Fruit fly (Drosophila melanogaster) whole organism, wandering third instar larva: ENCODE measurements around the gene CG4101.

Experiments used
- Abd-B ChIP-seq: fragments of >200 bp; optimal IDR thresholded peaks from 2 replicates; lab custom pipeline; 2017; ENCODE audit warnings: missing biosample characterization, missing genetic modification characterization
- CG32264 ChIP-seq: fragments of 200-800 bp; sonication (Bioruptor generic); optimal IDR thresholded peaks from 2 replicates; lab custom pipeline; 2016; ENCODE audit warnings: missing biosample characterization, missing genetic modification characterization
- CG9705 ChIP-seq: fragments of 200-800 bp; sonication (Bioruptor generic); optimal IDR thresholded peaks from 2 replicates; lab custom pipeline; 2018; ENCODE audit warnings: missing biosample characterization, mild to moderate bottlenecking, missing genetic modification characterization
- CrebA ChIP-seq: fragments of 200-800 bp; sonication (Bioruptor generic); optimal IDR thresholded peaks from 2 replicates; lab custom pipeline; 2016; ENCODE audit warnings: missing biosample characterization, mild to moderate bottlenecking, missing genetic modification characterization, borderline replicate concordance
- Dfd ChIP-seq: fragments of >200 bp; optimal IDR thresholded peaks from 2 replicates; lab custom pipeline; 2017; ENCODE audit warnings: missing biosample characterization, missing genetic modification characterization
- Dif ChIP-seq: fragments of 200-275, 200-300 bp; sonication (Bioruptor generic); optimal IDR thresholded peaks from 2 replicates; lab custom pipeline; 2018; ENCODE audit warnings: missing biosample characterization, missing genetic modification characterization; ENCODE audit not compliant: partially characterized antibody
- GATAd ChIP-seq: sonication (Bioruptor generic); optimal IDR thresholded peaks from 2 replicates; lab custom pipeline; 2016; ENCODE audit warnings: missing biosample characterization, missing genetic modification characterization
- HLH106 ChIP-seq: fragments of 200-800 bp; optimal IDR thresholded peaks from 3 replicates; lab custom pipeline; 2019; ENCODE audit warnings: missing biosample characterization, mild to moderate bottlenecking, missing genetic modification characterization, moderate library complexity
- Hnf4 ChIP-seq: fragments of 200-800 bp; sonication (Bioruptor generic); optimal IDR thresholded peaks from 2 replicates; lab custom pipeline; 2016; ENCODE audit warnings: missing biosample characterization, mild to moderate bottlenecking, missing genetic modification characterization
- Hr78 ChIP-seq: fragments of >200 bp; optimal IDR thresholded peaks from 2 replicates; lab custom pipeline; 2017; ENCODE audit warnings: missing biosample characterization, missing genetic modification characterization
- Hr83 ChIP-seq: fragments of 200-300 bp; sonication (Bioruptor generic); optimal IDR thresholded peaks from 2 replicates; lab custom pipeline; 2016; ENCODE audit warnings: missing biosample characterization, mild to moderate bottlenecking, missing genetic modification characterization, moderate library complexity; ENCODE audit not compliant: poor library complexity, severe bottlenecking
- Jra ChIP-seq: sonication (Bioruptor generic); optimal IDR thresholded peaks from 2 replicates; lab custom pipeline; 2016; ENCODE audit warnings: missing biosample characterization, missing genetic modification characterization
- Mio ChIP-seq: sonication (Bioruptor generic); optimal IDR thresholded peaks from 2 replicates; lab custom pipeline; 2016; ENCODE audit warnings: missing biosample characterization, missing genetic modification characterization
- Myc ChIP-seq: fragments of >200 bp; optimal IDR thresholded peaks from 2 replicates; lab custom pipeline; 2017
- N ChIP-seq: fragments of >200 bp; optimal IDR thresholded peaks from 2 replicates; lab custom pipeline; 2018; ENCODE audit warnings: missing biosample characterization, missing external identifiers, missing genetic modification characterization
- OdsH ChIP-seq: fragments of 200-800 bp; sonication (Bioruptor generic); optimal IDR thresholded peaks from 2 replicates; lab custom pipeline; 2016; ENCODE audit warnings: missing biosample characterization, mild to moderate bottlenecking, missing genetic modification characterization
- Rel ChIP-seq, 2 experiments: fragments of 200-800 bp; sonication (Bioruptor generic) in 1 of 2; optimal IDR thresholded peaks; 2 replicates in 1 of 2; 3 replicates in 1 of 2; lab custom pipeline; 2016 to 2019; ENCODE audit warnings: mild to moderate bottlenecking in 2 of 2, missing biosample characterization in 2 of 2, missing genetic modification characterization in 2 of 2, moderate library complexity in 1 of 2
- Sp1 ChIP-seq: fragments of 200-800 bp; sonication (Bioruptor generic); optimal IDR thresholded peaks from 3 replicates; lab custom pipeline; 2019; ENCODE audit warnings: missing biosample characterization, mild to moderate bottlenecking, missing genetic modification characterization, moderate library complexity
- Vsx2 ChIP-seq: fragments of 200-300, 225-300 bp; sonication (Bioruptor generic); optimal IDR thresholded peaks from 2 replicates; lab custom pipeline; 2018; ENCODE audit warnings: missing biosample characterization, missing genetic modification characterization; ENCODE audit not compliant: partially characterized antibody
- br ChIP-seq: fragments of 200-800 bp; sonication (Bioruptor generic); optimal IDR thresholded peaks from 2 replicates; lab custom pipeline; 2016; ENCODE audit warnings: missing biosample characterization, missing genetic modification characterization
- brk ChIP-seq: fragments of 200-800 bp; sonication (Bioruptor generic); optimal IDR thresholded peaks from 2 replicates; lab custom pipeline; 2016; ENCODE audit warnings: missing biosample characterization, mild to moderate bottlenecking, missing genetic modification characterization
- dl ChIP-seq, 2 experiments: fragments of 175-275, 200-275 bp in 1 of 2; fragments of 200-275 bp in 1 of 2; sonication (Bioruptor generic); optimal IDR thresholded peaks; lab custom pipeline; 2018; ENCODE audit warnings: mild to moderate bottlenecking in 2 of 2, missing biosample characterization in 2 of 2, missing genetic modification characterization in 2 of 2, moderate library complexity in 2 of 2; ENCODE audit not compliant: partially characterized antibody in 2 of 2, insufficient read depth in 1 of 2
- dmrt93B ChIP-seq: fragments of 200-800 bp; sonication (Bioruptor generic); optimal IDR thresholded peaks from 2 replicates; lab custom pipeline; 2018; ENCODE audit warnings: missing biosample characterization, mild to moderate bottlenecking, missing genetic modification characterization
- dsf ChIP-seq: sonication (Bioruptor generic); optimal IDR thresholded peaks from 2 replicates; lab custom pipeline; 2016; ENCODE audit warnings: missing biosample characterization, missing genetic modification characterization, borderline replicate concordance
- ey ChIP-seq: fragments of 200-800 bp; sonication (Bioruptor generic); optimal IDR thresholded peaks from 2 replicates; lab custom pipeline; 2016; ENCODE audit warnings: missing biosample characterization, missing genetic modification characterization
- foxo ChIP-seq, 2 experiments: fragments of 200-800 bp; sonication (Bioruptor generic); optimal IDR thresholded peaks; 2 replicates in 1 of 2; 3 replicates in 1 of 2; lab custom pipeline; 2016 to 2017; ENCODE audit warnings: missing biosample characterization in 2 of 2, missing genetic modification characterization in 2 of 2
- fru ChIP-seq: fragments of 200-800 bp; sonication (Bioruptor generic); optimal IDR thresholded peaks from 3 replicates; lab custom pipeline; 2016; ENCODE audit warnings: missing biosample characterization, mild to moderate bottlenecking, missing genetic modification characterization
- h ChIP-seq: fragments of 200-800 bp; sonication (Bioruptor generic); optimal IDR thresholded peaks from 3 replicates; lab custom pipeline; 2016; ENCODE audit warnings: missing biosample characterization, mild to moderate bottlenecking, missing genetic modification characterization
- jim ChIP-seq: fragments of 175-275, 200-325 bp; sonication (Bioruptor generic); optimal IDR thresholded peaks from 2 replicates; lab custom pipeline; 2016; ENCODE audit warnings: missing biosample characterization, mild to moderate bottlenecking, missing genetic modification characterization
- lola ChIP-seq: fragments of >200 bp; optimal IDR thresholded peaks from 2 replicates; lab custom pipeline; 2017; ENCODE audit warnings: missing biosample characterization, missing genetic modification characterization
- pan ChIP-seq: fragments of >200 bp; optimal IDR thresholded peaks from 2 replicates; lab custom pipeline; 2017
- psq ChIP-seq: fragments of 200-800 bp; sonication (Bioruptor generic); optimal IDR thresholded peaks from 3 replicates; lab custom pipeline; 2017; ENCODE audit warnings: missing biosample characterization, mild to moderate bottlenecking, missing genetic modification characterization, moderate library complexity
- rgr ChIP-seq: fragments of 200-800 bp; sonication (Bioruptor generic); optimal IDR thresholded peaks from 3 replicates; lab custom pipeline; 2016; ENCODE audit warnings: missing biosample characterization, mild to moderate bottlenecking, missing genetic modification characterization
- sage ChIP-seq: fragments of 200-800 bp; sonication (Bioruptor generic); optimal IDR thresholded peaks from 2 replicates; lab custom pipeline; 2016; ENCODE audit warnings: missing biosample characterization, mild to moderate bottlenecking, missing genetic modification characterization
- sv ChIP-seq: fragments of 200-800 bp; sonication (Bioruptor generic); optimal IDR thresholded peaks from 3 replicates; lab custom pipeline; 2016; ENCODE audit warnings: missing biosample characterization, missing genetic modification characterization
- tai ChIP-seq: sonication (Bioruptor generic); optimal IDR thresholded peaks from 2 replicates; lab custom pipeline; 2016; ENCODE audit warnings: missing biosample characterization, missing genetic modification characterization
- usp ChIP-seq: fragments of >200 bp; optimal IDR thresholded peaks from 2 replicates; lab custom pipeline; 2017; ENCODE audit warnings: missing biosample characterization, missing genetic modification characterization
- woc ChIP-seq: sonication (Bioruptor generic); optimal IDR thresholded peaks from 2 replicates; lab custom pipeline; 2016; ENCODE audit warnings: missing biosample characterization, mild to moderate bottlenecking, missing genetic modification characterization

The CG4101 gene

DNA sequence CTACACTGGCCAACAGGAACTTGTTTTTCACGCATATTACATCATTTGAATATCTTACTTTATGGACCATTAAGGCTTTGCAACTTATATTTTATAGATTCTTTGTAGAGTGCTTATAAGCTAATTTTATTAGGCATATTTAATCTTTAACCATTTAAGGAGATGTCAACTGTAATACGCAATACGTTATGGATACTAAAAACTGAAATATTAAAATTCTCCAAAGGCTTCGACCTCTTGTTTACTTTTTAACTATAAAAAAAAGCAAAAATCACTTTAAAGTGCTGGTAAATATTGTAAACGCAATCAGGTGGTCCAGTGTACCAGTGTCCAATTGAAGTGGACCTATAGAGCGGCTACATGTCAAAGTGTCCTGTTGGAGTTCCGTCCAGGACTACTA, 44.7 kb downstream of the CG4101 start (continued):
- TF ChIP-seq Jra (GFP tag; lab: Kevin White, UChicago), result no peak

DNA sequence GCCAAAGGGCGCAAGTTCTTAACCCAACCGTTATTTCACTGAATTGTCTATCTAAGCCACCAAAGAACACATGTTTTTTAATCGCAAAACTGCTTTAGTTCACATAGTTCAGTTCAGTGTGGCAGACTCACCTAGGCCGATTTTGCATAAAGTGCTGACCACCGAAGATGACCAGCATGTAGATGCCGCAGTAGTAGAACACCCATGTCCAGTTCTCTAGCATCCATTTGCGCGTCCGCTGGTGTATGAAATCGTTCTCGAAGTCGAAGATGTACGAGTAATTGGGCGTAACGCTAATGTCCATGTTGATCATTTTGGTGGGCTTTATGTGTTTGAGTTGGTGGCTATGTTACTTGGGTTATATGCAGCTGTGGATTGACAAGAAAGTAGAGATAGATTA, 46.8 kb downstream of the CG4101 start:
- TF ChIP-seq Dif (GFP tag; lab: Kevin White, UChicago) (no peak), Mio (GFP tag; lab: Kevin White, UChicago) (no peak), jim (GFP tag; lab: Kevin White, UChicago) (no peak), lola (GFP tag; lab: Kevin White, UChicago) (no peak), HLH106 (tag; lab: Kevin White, UChicago) (no peak), h (GFP tag; lab: Kevin White, UChicago) (no peak), fru (GFP tag; lab: Kevin White, UChicago) (no peak), woc (GFP tag; lab: Kevin White, UChicago) (no peak), brk (no peak), Hr78 (no peak), CG32264 (GFP tag; lab: Kevin White, UChicago) (no peak), usp (GFP tag; lab: Kevin White, UChicago) (no peak), Dfd (GFP tag; lab: Kevin White, UChicago) (no peak), N (no peak)

- TF ChIP-seq lola (GFP tag; lab: Kevin White, UChicago), result no peak
- TF ChIP-seq CG9705 (GFP tag; lab: Kevin White, UChicago), result peak; percentile 80
- peak; percentile 10 for TF ChIP-seq N
- peak; percentile 90 for TF ChIP-seq fru (GFP tag; lab: Kevin White, UChicago)
- peak; percentile 43 for TF ChIP-seq sage
- TF ChIP-seq GATAd, result no peak
- TF ChIP-seq usp (GFP tag; lab: Kevin White, UChicago), result no peak
- TF ChIP-seq dmrt93B, result peak; percentile 93
- TF ChIP-seq dsf (GFP tag; lab: Kevin White, UChicago), result peak; percentile 29
- TF ChIP-seq Myc (lab: Kevin White, UChicago), result no peak
- peak; percentile 89 for TF ChIP-seq h (GFP tag; lab: Kevin White, UChicago)
- TF ChIP-seq CG32264 (GFP tag; lab: Kevin White, UChicago), result peak; percentile 83
- TF ChIP-seq Hr78, result no peak
- TF ChIP-seq sv (GFP tag; lab: Kevin White, UChicago), result peak; percentile 95
- peak; percentile 57 for TF ChIP-seq tai (GFP tag; lab: Kevin White, UChicago)
- TF ChIP-seq Jra (GFP tag; lab: Kevin White, UChicago), result peak; percentile 58
- TF ChIP-seq brk, result peak; percentile 69
- TF ChIP-seq Rel (GFP tag; optimal IDR thresholded peaks at IDR 0.05; lab: Kevin White, UChicago), result peak; percentile 74
- TF ChIP-seq Rel (tag; optimal IDR thresholded peaks at IDR 0.05; lab: Kevin White, UChicago), result peak; percentile 68
- peak; percentile 93 for TF ChIP-seq Sp1 (GFP tag; lab: Kevin White, UChicago)
- TF ChIP-seq foxo (GFP tag; optimal IDR thresholded peaks at IDR 0.05; lab: Kevin White, UChicago), result peak; percentile 52 to 94
- peak; percentile 89 for TF ChIP-seq rgr
- peak; percentile 84 for TF ChIP-seq br
- no peak for TF ChIP-seq Dfd (GFP tag; lab: Kevin White, UChicago)
- peak; percentile 86 for TF ChIP-seq ey
- peak in 1 of 2 experiments; percentile 4 for TF ChIP-seq dl (GFP tag; optimal IDR thresholded peaks at IDR 0.05; lab: Kevin White, UChicago; ENCODE audit: insufficient read depth in 1 of 2, partially characterized antibody in 2 of 2)
- no peak for TF ChIP-seq Abd-B (GFP tag; lab: Kevin White, UChicago)
- peak; percentile 14 for TF ChIP-seq Mio (GFP tag; lab: Kevin White, UChicago)
- no peak for TF ChIP-seq pan
- TF ChIP-seq woc (GFP tag; lab: Kevin White, UChicago), result peak; percentile 80
- peak; percentile 19 for TF ChIP-seq Dif (GFP tag; lab: Kevin White, UChicago)
- peak; percentile 92 for TF ChIP-seq HLH106 (tag; lab: Kevin White, UChicago)
- TF ChIP-seq Vsx2 (GFP tag; lab: Kevin White, UChicago), result no peak
- TF ChIP-seq CrebA (GFP tag; lab: Kevin White, UChicago), result peak; percentile 62
- peak; percentile 89 for TF ChIP-seq psq
- no peak for TF ChIP-seq jim (GFP tag; lab: Kevin White, UChicago)
- peak; percentile 82 for TF ChIP-seq Hnf4 (GFP tag; lab: Kevin White, UChicago)
- peak; percentile 86 for TF ChIP-seq OdsH
- TF ChIP-seq Hr83 (GFP tag; lab: Kevin White, UChicago), result peak; percentile 50
Measured at dm6 chr3L:16659959-16660870, 47.9 kb downstream of the CG4101 start.
